Fruit fly (Drosophila melanogaster) whole organism: ENCODE measurements around the gene Faf2.

Source experiments
- CG8478 ChIP-seq: fragments of >200 bp; optimal IDR thresholded peaks from 2 replicates; lab custom pipeline; 2018; ENCODE audit warnings: inconsistent platforms
- Dll ChIP-seq: fragments of >200 bp; optimal IDR thresholded peaks from 2 replicates; lab custom pipeline; 2017
- EcR ChIP-seq, 2 experiments: fragments of >200 bp; optimal IDR thresholded peaks; 2 replicates each; lab custom pipeline; 2017; ENCODE audit warnings: missing biosample characterization in 2 of 2, missing genetic modification characterization in 2 of 2, missing genetic modification reagents in 2 of 2
- pan ChIP-seq: fragments of >200 bp; optimal IDR thresholded peaks from 2 replicates; lab custom pipeline; 2017
- psq ChIP-seq: fragments of >200 bp; optimal IDR thresholded peaks from 2 replicates; lab custom pipeline; 2017
- usp ChIP-seq: fragments of >200 bp; optimal IDR thresholded peaks from 2 replicates; lab custom pipeline; 2017; ENCODE audit warnings: missing biosample characterization, missing genetic modification characterization, mixed read lengths

Faf2 gene

dm6 chr2L:18698559-18699130, 9.8 kb downstream of the Faf2 start, which contains the start of gene CG10341:
TSS of gene CG10341 (plus strand) at chr2L:18698714.
- TF ChIP-seq Dll, result no peak
- no peak for TF ChIP-seq usp (GFP tag; lab: Kevin White, UChicago)
- no peak for TF ChIP-seq CG8478 (lab: Kevin White, UChicago)
- no peak for TF ChIP-seq EcR (GFP tag; optimal IDR thresholded peaks at IDR 0.05; lab: Kevin White, UChicago)
- no peak for TF ChIP-seq psq (lab: Kevin White, UChicago)
- no peak for TF ChIP-seq pan

dm6 chr2L:18695404-18695804, 13.1 kb downstream of the Faf2 start, which contains the start of the genes CG10383 and CG10338:
TSS of gene CG10383 (minus strand) at chr2L:18695602.
TSS of gene CG10338 (plus strand) at chr2L:18695664.
- TF ChIP-seq Dll, result no peak
- TF ChIP-seq EcR (GFP tag; optimal IDR thresholded peaks at IDR 0.05; lab: Kevin White, UChicago), result no peak
- TF ChIP-seq psq (lab: Kevin White, UChicago), result no peak
- no peak for TF ChIP-seq CG8478 (lab: Kevin White, UChicago)
- TF ChIP-seq pan, result no peak
- no peak for TF ChIP-seq usp (GFP tag; lab: Kevin White, UChicago)

dm6 chr2L:18694724-18695105, 13.8 kb downstream of the Faf2 start:
- no peak for TF ChIP-seq usp (GFP tag; lab: Kevin White, UChicago)
- no peak for TF ChIP-seq psq (lab: Kevin White, UChicago)
- TF ChIP-seq pan, result no peak
- no peak for TF ChIP-seq CG8478 (lab: Kevin White, UChicago)
- TF ChIP-seq Dll, result no peak
- TF ChIP-seq EcR (GFP tag; optimal IDR thresholded peaks at IDR 0.05; lab: Kevin White, UChicago), result no peak

dm6 chr2L:18693877-18694723, 14.4 kb downstream of the Faf2 start:
- no peak for TF ChIP-seq CG8478 (lab: Kevin White, UChicago)
- no peak for TF ChIP-seq psq (lab: Kevin White, UChicago)
- peak; percentile 3 for TF ChIP-seq pan
- no peak for TF ChIP-seq Dll

- TF ChIP-seq pan (no peak), EcR (GFP tag; optimal IDR thresholded peaks at IDR 0.05; lab: Kevin White, UChicago) (no peak), Dll (no peak), CG8478 (lab: Kevin White, UChicago) (no peak), psq (lab: Kevin White, UChicago) (no peak), usp (GFP tag; lab: Kevin White, UChicago) (no peak)
These were observed 19.1 kb downstream of the Faf2 start, which contains the start of gene CG10336 for dm6 chr2L:18689376-18689775. TSS of gene CG10336 (plus strand) at chr2L:18689528.

- TF ChIP-seq psq (lab: Kevin White, UChicago), result no peak
- no peak for TF ChIP-seq CG8478 (lab: Kevin White, UChicago)
- TF ChIP-seq Dll, result no peak
- no peak for TF ChIP-seq EcR (GFP tag; optimal IDR thresholded peaks at IDR 0.05; lab: Kevin White, UChicago)
These were observed 19.7 kb downstream of the Faf2 start, which contains the start of gene msl-1 for dm6 chr2L:18688646-18689296. TSS of gene msl-1 (minus strand) at chr2L:18688800.

- TF ChIP-seq CG8478 (lab: Kevin White, UChicago) (no peak), EcR (GFP tag; optimal IDR thresholded peaks at IDR 0.05; lab: Kevin White, UChicago) (no peak), pan (no peak), Dll (no peak), usp (GFP tag; lab: Kevin White, UChicago) (no peak), psq (lab: Kevin White, UChicago) (no peak)
These were observed 20.7 kb downstream of the Faf2 start for dm6 chr2L:18687827-18688226.

- TF ChIP-seq pan (no peak), usp (GFP tag; lab: Kevin White, UChicago) (no peak), EcR (GFP tag; optimal IDR thresholded peaks at IDR 0.05; lab: Kevin White, UChicago) (no peak), psq (lab: Kevin White, UChicago) (no peak), CG8478 (lab: Kevin White, UChicago) (no peak)
These were observed 26.6 kb downstream of the Faf2 start, which contains the start of gene tos for dm6 chr2L:18681903-18682302. TSS of gene tos (minus strand) at chr2L:18682075.

dm6 chr2L:18677910-18678639, 30.4 kb downstream of the Faf2 start:
- TF ChIP-seq pan (no peak), EcR (GFP tag; optimal IDR thresholded peaks at IDR 0.05; lab: Kevin White, UChicago) (no peak), CG8478 (lab: Kevin White, UChicago) (no peak), usp (GFP tag; lab: Kevin White, UChicago) (no peak), psq (lab: Kevin White, UChicago) (no peak), Dll (no peak)

- TF ChIP-seq EcR (GFP tag; optimal IDR thresholded peaks at IDR 0.05; lab: Kevin White, UChicago), result no peak
These were observed 31.3 kb downstream of the Faf2 start, which contains the start of the genes Mst36Fa and CG31751 for dm6 chr2L:18676948-18677820. TSS of gene Mst36Fa (minus strand) at chr2L:18676998. TSS of gene CG31751 (plus strand) at chr2L:18677221.
